Fruit fly (Drosophila melanogaster) whole organism, embryonic: ENCODE measurements around the gene cass.
A peak's percentile ranks its signal among the peaks of the same experiment; 100 is the strongest.

ENCODE experiments used
- Atf-2 ChIP-seq: fragments of 200-800 bp; sonication (Bioruptor generic); optimal IDR thresholded peaks from 2 replicates; lab custom pipeline; 2016; ENCODE audit warnings: missing biosample characterization, missing genetic modification characterization
- C15 ChIP-seq: fragments of 200-800 bp; sonication (Bioruptor generic); IDR thresholded peaks from 3 replicates; pipeline ENCODE4 v1.3.6; 2022; ENCODE audit warnings: missing biosample characterization, missing genetic modification characterization
- CG10209 ChIP-seq: fragments of 200-800 bp; sonication (Bioruptor generic); optimal IDR thresholded peaks from 3 replicates; lab custom pipeline; 2017; ENCODE audit warnings: missing biosample characterization, mild to moderate bottlenecking, missing genetic modification characterization, missing genetic modification reagents
- CG10274 ChIP-seq: fragments of 200-800 bp; sonication (Bioruptor generic); optimal IDR thresholded peaks from 3 replicates; lab custom pipeline; 2017; ENCODE audit warnings: missing biosample characterization, mild to moderate bottlenecking, missing genetic modification characterization
- CG12071 ChIP-seq: fragments of 200-800 bp; sonication (Bioruptor generic); optimal IDR thresholded peaks from 3 replicates; lab custom pipeline; 2018; ENCODE audit warnings: missing biosample characterization, mild to moderate bottlenecking, missing genetic modification characterization
- CG16779 ChIP-seq: fragments of 200-800 bp; sonication (Bioruptor generic); IDR thresholded peaks from 2 replicates; pipeline ENCODE4 v1.3.6; 2022; ENCODE audit warnings: missing biosample characterization, missing genetic modification characterization
- CG17829 ChIP-seq: fragments of 200-800 bp; optimal IDR thresholded peaks from 2 replicates; lab custom pipeline; 2019; ENCODE audit warnings: missing biosample characterization, mild to moderate bottlenecking, missing genetic modification characterization, moderate library complexity
- CG1832 ChIP-seq: fragments of 200-800 bp; sonication (Bioruptor generic); optimal IDR thresholded peaks from 2 replicates; lab custom pipeline; 2017; ENCODE audit warnings: missing biosample characterization, mild to moderate bottlenecking, missing genetic modification characterization, inconsistent platforms
- CG2712 ChIP-seq: fragments of 200-800 bp; optimal IDR thresholded peaks from 3 replicates; lab custom pipeline; 2019; ENCODE audit warnings: missing biosample characterization, mild to moderate bottlenecking, missing genetic modification characterization, moderate library complexity
- CG2889 ChIP-seq: fragments of 200-800 bp; sonication (Bioruptor generic); IDR thresholded peaks from 3 replicates; pipeline ENCODE4 v1.3.6; 2022; ENCODE audit warnings: missing biosample characterization, missing genetic modification characterization
- CG30020 ChIP-seq: fragments of 200-800 bp; optimal IDR thresholded peaks from 2 replicates; lab custom pipeline; 2019; ENCODE audit warnings: missing biosample characterization, mild to moderate bottlenecking, missing genetic modification characterization, moderate library complexity
- CG3838 ChIP-seq: fragments of 200-800 bp; sonication (Bioruptor generic); optimal IDR thresholded peaks from 3 replicates; lab custom pipeline; 2016; ENCODE audit warnings: missing biosample characterization, missing genetic modification characterization
- CG3995 ChIP-seq: fragments of 200-800 bp; sonication (Bioruptor generic); optimal IDR thresholded peaks from 3 replicates; lab custom pipeline; 2016; ENCODE audit warnings: missing biosample characterization, missing genetic modification characterization
- CG4282 ChIP-seq: fragments of 200-800 bp; sonication (Bioruptor generic); optimal IDR thresholded peaks from 2 replicates; lab custom pipeline; 2016; ENCODE audit warnings: missing biosample characterization, missing genetic modification characterization
- CG4820 ChIP-seq: fragments of 200-800 bp; sonication (Bioruptor generic); optimal IDR thresholded peaks from 3 replicates; lab custom pipeline; 2016; ENCODE audit warnings: missing biosample characterization, missing genetic modification characterization
- CG6175 ChIP-seq: fragments of 200-800 bp; sonication (Bioruptor generic); IDR thresholded peaks from 3 replicates; pipeline ENCODE4 v1.3.6; 2022; ENCODE audit warnings: missing biosample characterization, missing genetic modification characterization
- CG6689 ChIP-seq: fragments of 200-800 bp; sonication (Bioruptor generic); IDR thresholded peaks from 2 replicates; pipeline ENCODE4 v1.3.6; 2022; ENCODE audit warnings: missing biosample characterization, missing genetic modification characterization
- CG6791 ChIP-seq: fragments of 200-800 bp; sonication (Bioruptor generic); IDR thresholded peaks from 3 replicates; pipeline ENCODE4 v1.3.6; 2022; ENCODE audit warnings: missing biosample characterization, missing genetic modification characterization; ENCODE audit not compliant: partially characterized antibody
- CG7745 ChIP-seq: fragments of 200-800 bp; sonication (Bioruptor generic); optimal IDR thresholded peaks from 2 replicates; lab custom pipeline; 2018; ENCODE audit warnings: missing biosample characterization, mild to moderate bottlenecking, missing genetic modification characterization, moderate library complexity
- CG9215 ChIP-seq: fragments of 200-800 bp; sonication (Bioruptor generic); IDR thresholded peaks from 2 replicates; pipeline ENCODE4 v1.3.6; 2022; ENCODE audit warnings: missing biosample characterization, missing genetic modification characterization
- D19A ChIP-seq: fragments of 200-800 bp; optimal IDR thresholded peaks from 3 replicates; lab custom pipeline; 2019; ENCODE audit warnings: missing biosample characterization, mild to moderate bottlenecking, missing genetic modification characterization, moderate library complexity
- Dbx ChIP-seq: fragments of 200-800 bp; sonication (Bioruptor generic); IDR thresholded peaks from 3 replicates; pipeline ENCODE4 v1.3.6; 2022; ENCODE audit warnings: missing biosample characterization, missing genetic modification characterization
- Deaf1 ChIP-seq: fragments of 200-800 bp; optimal IDR thresholded peaks from 3 replicates; lab custom pipeline; 2019; ENCODE audit warnings: missing biosample characterization, mild to moderate bottlenecking, missing genetic modification characterization, moderate library complexity
- Eip74EF ChIP-seq, 2 experiments: fragments of 200-800 bp in 1 of 2; fragments of >200 bp in 1 of 2; sonication (Bioruptor generic) in 1 of 2; optimal IDR thresholded peaks; 2 replicates each; lab custom pipeline; 2017 to 2019; ENCODE audit warnings: missing biosample characterization in 2 of 2, missing genetic modification characterization in 2 of 2, mild to moderate bottlenecking in 1 of 2, moderate library complexity in 1 of 2
- Med ChIP-seq: fragments of 200-800 bp; sonication (Bioruptor generic); peaks from one replicate; lab custom pipeline; 2016; ENCODE audit warnings: missing biosample characterization, missing genetic modification characterization, mild to moderate bottlenecking, inconsistent platforms, moderate library complexity
- NK7.1 ChIP-seq: fragments of 200-800 bp; sonication (Bioruptor generic); optimal IDR thresholded peaks from 3 replicates; lab custom pipeline; 2016; ENCODE audit warnings: missing biosample characterization, missing genetic modification characterization
- NfI ChIP-seq: fragments of 200-800 bp; sonication (Bioruptor generic); optimal IDR thresholded peaks from 3 replicates; lab custom pipeline; 2018; ENCODE audit warnings: missing biosample characterization, mild to moderate bottlenecking, missing genetic modification characterization, moderate library complexity
- Vsx1 ChIP-seq: fragments of 200-800 bp; sonication (Bioruptor generic); optimal IDR thresholded peaks from 2 replicates; lab custom pipeline; 2017; ENCODE audit warnings: missing biosample characterization, mild to moderate bottlenecking, missing genetic modification characterization, missing genetic modification reagents
- YL-1 ChIP-seq: fragments of 200-800 bp; sonication (Bioruptor generic); optimal IDR thresholded peaks from 3 replicates; lab custom pipeline; 2017; ENCODE audit warnings: missing biosample characterization, mild to moderate bottlenecking, missing genetic modification characterization
- amos ChIP-seq: fragments of 200-800 bp; sonication (Bioruptor generic); IDR thresholded peaks from 2 replicates; pipeline ENCODE4 v1.3.6; 2022; ENCODE audit warnings: missing biosample characterization, missing genetic modification characterization; ENCODE audit not compliant: partially characterized antibody
- aop ChIP-seq: fragments of 200-800 bp; sonication (Bioruptor generic); IDR thresholded peaks from 2 replicates; pipeline ENCODE4 v1.3.6; 2022; ENCODE audit warnings: missing biosample characterization, missing genetic modification characterization
- ase ChIP-seq: fragments of 200-800 bp; sonication (Bioruptor generic); IDR thresholded peaks from 3 replicates; pipeline ENCODE4 v1.3.6; 2022; ENCODE audit warnings: missing biosample characterization, missing genetic modification characterization
- ash1 ChIP-seq: fragments of 200-800 bp; sonication (Bioruptor generic); optimal IDR thresholded peaks from 2 replicates; lab custom pipeline; 2018; ENCODE audit warnings: missing biosample characterization, mild to moderate bottlenecking, missing genetic modification characterization
- bbx ChIP-seq: fragments of 200-800 bp; sonication (Bioruptor generic); IDR thresholded peaks from 2 replicates; pipeline ENCODE4 v1.3.6; 2022; ENCODE audit warnings: missing biosample characterization, missing genetic modification characterization; ENCODE audit not compliant: partially characterized antibody
- chif ChIP-seq, 2 experiments: fragments of 200-800 bp; sonication (Bioruptor generic); optimal IDR thresholded peaks; 3 replicates each; lab custom pipeline; 2016; ENCODE audit warnings: missing biosample characterization in 2 of 2, missing genetic modification characterization in 2 of 2
- fu2 ChIP-seq: fragments of 200-800 bp; sonication (Bioruptor generic); optimal IDR thresholded peaks from 2 replicates; lab custom pipeline; 2016; ENCODE audit warnings: missing biosample characterization, missing genetic modification characterization
- gcm2 ChIP-seq: fragments of 200-800 bp; sonication (Bioruptor generic); optimal IDR thresholded peaks from 2 replicates; lab custom pipeline; 2016; ENCODE audit warnings: missing biosample characterization, missing genetic modification characterization
- jing ChIP-seq: fragments of 200-800 bp; sonication (Bioruptor generic); optimal IDR thresholded peaks from 2 replicates; lab custom pipeline; 2018; ENCODE audit warnings: missing biosample characterization, mild to moderate bottlenecking, missing genetic modification characterization
- kni ChIP-seq: fragments of 200-800 bp; sonication (Bioruptor generic); optimal IDR thresholded peaks from 3 replicates; lab custom pipeline; 2017; ENCODE audit warnings: mild to moderate bottlenecking, missing biosample characterization, missing genetic modification reagents, missing genetic modification characterization
- lmd ChIP-seq: fragments of 200-800 bp; sonication (Bioruptor generic); IDR thresholded peaks from 2 replicates; pipeline ENCODE4 v1.3.6; 2022; ENCODE audit warnings: missing biosample characterization, missing genetic modification characterization
- lov ChIP-seq, 2 experiments: fragments of 200-800 bp in 1 of 2; fragments of >200 bp in 1 of 2; sonication (Bioruptor generic) in 1 of 2; IDR thresholded peaks in 1 of 2; optimal IDR thresholded peaks in 1 of 2; 2 replicates in 1 of 2; 3 replicates in 1 of 2; pipeline versions ENCODE4 v1.3.6 to Lab custom; 2017 to 2022; ENCODE audit warnings: missing biosample characterization in 1 of 2, missing genetic modification characterization in 1 of 2
- mirr ChIP-seq: fragments of 200-800 bp; sonication (Bioruptor generic); optimal IDR thresholded peaks from 3 replicates; lab custom pipeline; 2018; ENCODE audit warnings: missing biosample characterization, mild to moderate bottlenecking, missing genetic modification characterization
- odd ChIP-seq: fragments of 200-800 bp; sonication (Bioruptor generic); optimal IDR thresholded peaks from 2 replicates; lab custom pipeline; 2017; ENCODE audit warnings: missing biosample characterization, mild to moderate bottlenecking, missing genetic modification characterization
- pb ChIP-seq: fragments of 200-800 bp; sonication (Bioruptor generic); optimal IDR thresholded peaks from 3 replicates; lab custom pipeline; 2016; ENCODE audit warnings: missing biosample characterization, missing genetic modification characterization
- ranshi ChIP-seq: fragments of 200-800 bp; sonication (Bioruptor generic); IDR thresholded peaks from 2 replicates; pipeline ENCODE4 v1.3.6; 2022; ENCODE audit warnings: missing biosample characterization, missing genetic modification characterization
- repo ChIP-seq: fragments of 200-800 bp; sonication (Bioruptor generic); optimal IDR thresholded peaks from 2 replicates; lab custom pipeline; 2016; ENCODE audit warnings: missing biosample characterization, missing genetic modification characterization
- slbo ChIP-seq: fragments of 200-800 bp; sonication (Bioruptor generic); IDR thresholded peaks from 2 replicates; pipeline ENCODE4 v1.3.6; 2022; ENCODE audit warnings: missing biosample characterization, missing genetic modification characterization
- sob ChIP-seq: fragments of 200-800 bp; sonication (Bioruptor generic); IDR thresholded peaks from 2 replicates; pipeline ENCODE4 v1.3.6; 2022; ENCODE audit warnings: missing biosample characterization, missing genetic modification characterization
- tna ChIP-seq: fragments of 200-800 bp; sonication (Bioruptor generic); IDR thresholded peaks from 2 replicates; pipeline ENCODE4 v1.3.6; 2022; ENCODE audit warnings: missing biosample characterization, missing genetic modification characterization; ENCODE audit not compliant: partially characterized antibody

cass gene

dm6 chr2L:17480943-17481580 is 3.4 kb upstream of the cass start, which contains the start of the genes fws and Lamtor3 (continued):
- TF ChIP-seq CG16779 (GFP tag; lab: Robert Waterston, UW) (peak; percentile 98), CG4820 (GFP tag; lab: Kevin White, UChicago) (peak; percentile 95), ranshi (GFP tag; lab: Robert Waterston, UW) (peak; percentile 99), ase (peak; percentile 100), CG6689 (peak; percentile 99), NK7.1 (GFP tag; lab: Kevin White, UChicago) (peak; percentile 62), amos (GFP tag; lab: Robert Waterston, UW) (no peak), Deaf1 (peak; percentile 77), odd (peak; percentile 93), ash1 (peak; percentile 84), CG3995 (GFP tag; lab: Kevin White, UChicago) (peak; percentile 73), CG10274 (GFP tag; lab: Kevin White, UChicago) (peak; percentile 84), CG10209 (peak; percentile 99), CG6175 (GFP tag; lab: Robert Waterston, UW) (peak; percentile 99), CG2712 (tag; lab: Kevin White, UChicago) (peak; percentile 98), NfI (GFP tag; lab: Kevin White, UChicago) (peak; percentile 99), kni (GFP tag; lab: Kevin White, UChicago) (no peak), Med (peak; percentile 98), CG7745 (tag; lab: Kevin White, UChicago) (peak; percentile 52), CG3838 (GFP tag; lab: Kevin White, UChicago) (peak; percentile 87), tna (GFP tag; lab: Robert Waterston, UW) (no peak; the same call in 1 of the 2 replicates), gcm2 (GFP tag; lab: Kevin White, UChicago) (peak; percentile 85), sob (GFP tag; lab: Robert Waterston, UW) (peak; percentile 99), CG9215 (GFP tag; lab: Robert Waterston, UW) (peak; percentile 98), CG6791 (GFP tag; lab: Robert Waterston, UW) (peak; percentile 63; the same call in 2 of the 3 replicates), C15 (GFP tag; lab: Robert Waterston, UW) (peak; percentile 98), jing (peak; percentile 96), chif (GFP tag; optimal IDR thresholded peaks at IDR 0.05; lab: Kevin White, UChicago) (peak; percentile 49 to 77), repo (peak; percentile 53), CG30020 (peak; percentile 85), YL-1 (peak; percentile 92), Atf-2 (GFP tag; lab: Kevin White, UChicago) (peak; percentile 68), D19A (tag; lab: Kevin White, UChicago) (peak; percentile 93), fu2 (GFP tag; lab: Kevin White, UChicago) (peak; percentile 87), CG4282 (GFP tag; lab: Kevin White, UChicago) (peak; percentile 44), Eip74EF (GFP tag; optimal IDR thresholded peaks at IDR 0.05; lab: Kevin White, UChicago) (peak in 1 of 2 experiments; percentile 95), lov (optimal IDR thresholded peaks at IDR 0.05; lab: Kevin White, UChicago) (no peak), lov (GFP tag; IDR thresholded peaks at IDR 0.05; lab: Robert Waterston, UW) (peak; percentile 99), aop (GFP tag; lab: Robert Waterston, UW) (peak; percentile 93), Dbx (GFP tag; lab: Robert Waterston, UW) (peak; percentile 99), slbo (GFP tag; lab: Robert Waterston, UW) (peak; percentile 100), CG17829 (tag; lab: Kevin White, UChicago) (peak; percentile 98), CG1832 (GFP tag; lab: Kevin White, UChicago) (no peak), CG12071 (GFP tag; lab: Kevin White, UChicago) (peak; percentile 95), mirr (GFP tag; lab: Kevin White, UChicago) (peak; percentile 56), CG2889 (GFP tag; lab: Robert Waterston, UW) (peak; percentile 99), lmd (GFP tag; lab: Robert Waterston, UW) (peak; percentile 100), bbx (GFP tag; lab: Robert Waterston, UW) (no peak), Vsx1 (peak; percentile 95), pb (GFP tag; lab: Kevin White, UChicago) (peak; percentile 52)
